Worm (Caenorhabditis elegans) whole organism, L3 larva: ENCODE results near the gene oac-49.

Source experiments
- R02D3.7 ChIP-seq: fragments of 150-350 bp; optimal IDR thresholded peaks from 2 replicates; lab custom pipeline; 2014; ENCODE audit warnings: missing biosample characterization, missing genetic modification characterization
- aly-2 ChIP-seq: fragments of 150-350 bp; optimal IDR thresholded peaks from 2 replicates; lab custom pipeline; 2014; ENCODE audit warnings: missing biosample characterization, missing genetic modification characterization
- ceh-16 ChIP-seq: sonication (generic microtip); optimal IDR thresholded peaks from 2 replicates; lab custom pipeline; 2017; ENCODE audit warnings: missing biosample characterization, missing genetic modification characterization
- ceh-28 ChIP-seq: fragments of 150-350 bp; optimal IDR thresholded peaks from 2 replicates; lab custom pipeline; 2014; ENCODE audit warnings: missing biosample characterization, missing genetic modification reagents, missing genetic modification characterization
- ceh-82 ChIP-seq: fragments of 150-350 bp; optimal IDR thresholded peaks from 2 replicates; lab custom pipeline; 2014; ENCODE audit warnings: missing biosample characterization, missing genetic modification characterization
- egl-27 ChIP-seq: sonication (generic microtip); optimal IDR thresholded peaks from 4 replicates; lab custom pipeline; 2017; ENCODE audit warnings: missing biosample characterization, missing genetic modification reagents, missing genetic modification characterization
- egl-5 ChIP-seq: fragments of 150-350 bp; optimal IDR thresholded peaks from 2 replicates; lab custom pipeline; 2017; ENCODE audit warnings: missing biosample characterization, missing genetic modification reagents, missing genetic modification characterization, inconsistent platforms
- elt-1 ChIP-seq: fragments of 150-350 bp; optimal IDR thresholded peaks from 2 replicates; lab custom pipeline; 2014; ENCODE audit warnings: missing biosample characterization, missing genetic modification characterization
- elt-2 ChIP-seq: sonication (generic microtip); optimal IDR thresholded peaks from 2 replicates; lab custom pipeline; 2016; ENCODE audit warnings: missing genetic modification reagents, mild to moderate bottlenecking, missing genetic modification characterization, missing compliant biosample characterization
- elt-3 ChIP-seq, 3 experiments: fragments of 150-350 bp in 1 of 3; sonication (generic microtip) in 2 of 3; optimal IDR thresholded peaks; 2 replicates in 2 of 3; 4 replicates in 1 of 3; lab custom pipeline; 2014 to 2017; ENCODE audit warnings: missing biosample characterization in 3 of 3, missing genetic modification characterization in 3 of 3
- eor-1 ChIP-seq, 2 experiments: fragments of 150-350 bp; optimal IDR thresholded peaks; 2 replicates each; lab custom pipeline; 2014 to 2018; ENCODE audit warnings: missing biosample characterization in 2 of 2, missing genetic modification characterization in 2 of 2
- fkh-10 ChIP-seq: sonication (generic microtip); optimal IDR thresholded peaks from 2 replicates; lab custom pipeline; 2017; ENCODE audit warnings: missing biosample characterization, missing genetic modification reagents, missing genetic modification characterization
- fkh-2 ChIP-seq: fragments of 150-350 bp; optimal IDR thresholded peaks from 2 replicates; lab custom pipeline; 2014; ENCODE audit warnings: missing biosample characterization, missing genetic modification reagents, missing genetic modification characterization
- fos-1 ChIP-seq: fragments of 150-350 bp; optimal IDR thresholded peaks from 2 replicates; lab custom pipeline; 2014; ENCODE audit warnings: missing biosample characterization, missing genetic modification characterization
- jun-1 ChIP-seq: fragments of 150-350 bp; optimal IDR thresholded peaks from 2 replicates; lab custom pipeline; 2014; ENCODE audit warnings: missing biosample characterization, missing genetic modification reagents, missing genetic modification characterization
- lin-15B ChIP-seq: fragments of 150-350 bp; optimal IDR thresholded peaks from 2 replicates; lab custom pipeline; 2014; ENCODE audit warnings: missing biosample characterization, missing genetic modification characterization
- lsy-12 ChIP-seq: sonication (generic microtip); optimal IDR thresholded peaks from 2 replicates; lab custom pipeline; 2016; ENCODE audit warnings: mild to moderate bottlenecking, missing genetic modification characterization, missing compliant biosample characterization
- nfya-1 ChIP-seq: sonication (generic microtip); optimal IDR thresholded peaks from 2 replicates; lab custom pipeline; 2017; ENCODE audit warnings: missing genetic modification characterization, mild to moderate bottlenecking, missing compliant biosample characterization, antibody characterized with exemption, moderate library complexity; ENCODE audit not compliant: insufficient read depth
- nhr-11 ChIP-seq: fragments of 150-350 bp; optimal IDR thresholded peaks from 2 replicates; lab custom pipeline; 2014; ENCODE audit warnings: missing biosample characterization, missing genetic modification characterization
- nhr-12 ChIP-seq: fragments of 150-350 bp; optimal IDR thresholded peaks from 2 replicates; lab custom pipeline; 2014; ENCODE audit warnings: missing biosample characterization, missing genetic modification characterization
- nhr-237 ChIP-seq: fragments of 150-350 bp; optimal IDR thresholded peaks from 2 replicates; lab custom pipeline; 2014; ENCODE audit warnings: missing biosample characterization, missing genetic modification characterization
- nhr-25 ChIP-seq: sonication (generic microtip); optimal IDR thresholded peaks from 2 replicates; lab custom pipeline; 2017; ENCODE audit warnings: missing biosample characterization, missing genetic modification characterization
- nhr-28 ChIP-seq: fragments of 150-350 bp; optimal IDR thresholded peaks from 2 replicates; lab custom pipeline; 2014; ENCODE audit warnings: missing biosample characterization, missing genetic modification characterization
- nhr-43 ChIP-seq: sonication (generic microtip); optimal IDR thresholded peaks from 2 replicates; lab custom pipeline; 2016; ENCODE audit warnings: mild to moderate bottlenecking, missing genetic modification characterization, missing compliant biosample characterization; ENCODE audit not compliant: poor library complexity, severe bottlenecking
- nhr-76 ChIP-seq: fragments of 150-350 bp; sonication (generic microtip); optimal IDR thresholded peaks from 5 replicates; lab custom pipeline; 2014; ENCODE audit warnings: missing biosample characterization, missing genetic modification characterization
- pha-4 ChIP-seq: fragments of 150-350 bp; optimal IDR thresholded peaks from 2 replicates; lab custom pipeline; 2014; ENCODE audit warnings: missing biosample characterization, missing genetic modification reagents, missing genetic modification characterization
- pqm-1 ChIP-seq: fragments of 150-350 bp; optimal IDR thresholded peaks from 2 replicates; lab custom pipeline; 2017; ENCODE audit warnings: missing biosample characterization, missing genetic modification characterization, inconsistent platforms
- snpc-4 ChIP-seq: fragments of 150-350 bp; optimal IDR thresholded peaks from 2 replicates; lab custom pipeline; 2014; ENCODE audit warnings: missing biosample characterization, missing genetic modification characterization
- tbx-2 ChIP-seq: sonication (generic microtip); optimal IDR thresholded peaks from 2 replicates; lab custom pipeline; 2016; ENCODE audit warnings: mild to moderate bottlenecking, missing genetic modification characterization, missing compliant biosample characterization
- unc-39 ChIP-seq: sonication (generic microtip); optimal IDR thresholded peaks from 4 replicates; lab custom pipeline; 2017; ENCODE audit warnings: missing biosample characterization, missing genetic modification characterization
- unc-62 ChIP-seq: fragments of 150-350 bp; sonication (generic microtip); optimal IDR thresholded peaks from 4 replicates; lab custom pipeline; 2014; ENCODE audit warnings: missing biosample characterization, missing genetic modification reagents, missing genetic modification characterization
- zag-1 ChIP-seq: fragments of 150-350 bp; optimal IDR thresholded peaks from 2 replicates; lab custom pipeline; 2014; ENCODE audit warnings: missing biosample characterization, missing genetic modification characterization
- ztf-11 ChIP-seq: fragments of 150-350 bp; optimal IDR thresholded peaks from 2 replicates; lab custom pipeline; 2014; ENCODE audit warnings: missing biosample characterization, missing genetic modification characterization
- ztf-4 ChIP-seq: fragments of 150-350 bp; optimal IDR thresholded peaks from 2 replicates; lab custom pipeline; 2014; ENCODE audit warnings: missing biosample characterization, missing genetic modification characterization

oac-49 gene

DNA sequence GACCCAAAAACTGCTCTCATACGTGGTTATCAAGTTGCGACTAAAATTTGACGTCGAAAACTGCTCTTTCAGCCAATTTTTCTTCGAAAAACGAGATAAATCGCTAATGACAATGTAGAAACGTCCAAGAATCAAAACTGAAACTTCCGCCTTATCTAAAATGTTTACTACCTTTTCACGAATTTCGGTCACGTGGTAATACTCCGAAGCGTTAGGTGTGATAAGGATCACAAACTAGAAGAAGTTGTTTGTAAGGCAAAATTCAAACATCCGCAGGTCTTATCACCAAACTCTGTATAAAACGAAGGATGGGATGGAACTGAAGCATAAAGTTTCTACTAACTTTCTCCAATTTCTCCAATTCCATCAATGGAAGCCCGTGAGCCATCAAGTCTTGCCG is 12.6 kb downstream of the oac-49 start, which contains the start of gene sqst-3:
Gene sqst-3 (plus strand): TSS at position 370 of the 400 bp plus-strand sequence.
- peak; percentile 53 for TF ChIP-seq elt-2
- TF ChIP-seq unc-62 (GFP tag; lab: Kevin White, UChicago), result no peak

DNA sequence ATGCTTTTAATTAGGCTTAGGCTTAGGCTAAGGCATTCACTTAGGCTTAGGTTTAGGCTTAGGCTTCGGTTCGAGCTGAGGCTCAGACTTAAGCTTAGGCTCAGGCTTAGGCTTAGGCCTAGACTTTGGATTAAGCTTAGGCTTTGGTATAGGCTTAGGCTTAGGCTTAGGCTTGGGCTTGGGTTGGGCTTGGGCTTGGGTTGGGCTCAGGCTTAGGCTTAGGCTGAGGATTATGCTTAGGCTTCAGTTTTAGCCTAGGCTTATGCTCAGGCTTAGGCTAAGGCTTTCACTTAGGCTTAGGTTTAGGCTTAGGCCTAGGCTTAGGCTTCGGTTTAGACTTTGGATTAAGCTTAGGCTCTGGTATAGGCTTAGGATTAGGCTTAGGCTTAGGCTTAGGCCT is 13.4 kb downstream of the oac-49 start:
- TF ChIP-seq ceh-82, result no peak
- no peak for TF ChIP-seq nhr-11 (tag; lab: Kevin White, UChicago)
- no peak for TF ChIP-seq ceh-16 (tag; lab: Kevin White, UChicago)
- no peak for TF ChIP-seq nhr-25 (tag; lab: Kevin White, UChicago)
- no peak for TF ChIP-seq nhr-12 (tag; lab: Kevin White, UChicago)
- TF ChIP-seq, all 47 proteins: peak for 0

- TF ChIP-seq pha-4 (no peak), egl-27 (no peak), fkh-10 (GFP tag; lab: Kevin White, UChicago) (no peak), ceh-16 (tag; lab: Kevin White, UChicago) (no peak), snpc-4 (no peak), R02D3.7 (no peak), fkh-2 (tag; lab: Kevin White, UChicago) (no peak), nhr-76 (tag; lab: Kevin White, UChicago) (no peak), ztf-4 (no peak), nhr-25 (tag; lab: Kevin White, UChicago) (no peak), lsy-12 (tag; lab: Kevin White, UChicago) (no peak), zag-1 (tag; lab: Kevin White, UChicago) (no peak), nhr-237 (no peak), unc-39 (tag; lab: Kevin White, UChicago) (no peak), fos-1 (tag; lab: Kevin White, UChicago) (no peak), elt-3 (tag; optimal IDR thresholded peaks at IDR 0.05; lab: Kevin White, UChicago) (no peak), nfya-1 (tag; lab: Kevin White, UChicago) (no peak), aly-2 (tag; lab: Kevin White, UChicago) (no peak)
Measured at ce11 chrV:19233469-19233868, 15.7 kb downstream of the oac-49 start, which contains the start of gene fbxb-116. fbxb-116 (plus strand) TSS chrV:19233769.

DNA sequence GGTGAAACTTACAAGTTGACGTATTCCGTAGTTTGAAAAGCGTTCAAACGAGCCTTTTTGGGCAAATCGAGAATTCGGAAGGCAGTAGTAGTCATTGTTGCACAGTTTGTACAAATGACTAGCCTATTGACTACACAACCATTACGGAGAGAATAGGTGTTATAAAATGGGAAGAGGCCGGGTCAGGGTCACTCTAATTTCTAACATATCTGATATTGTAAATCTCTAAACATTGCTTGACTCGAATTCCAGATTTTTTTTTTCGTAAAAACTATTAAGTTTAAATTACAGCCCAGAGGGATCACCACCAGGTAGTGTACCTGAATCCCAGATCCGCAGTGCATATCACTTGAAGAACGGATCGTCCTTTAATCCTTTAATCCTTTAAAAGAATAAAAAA is 19.4 kb downstream of the oac-49 start, which contains the start of gene fbxb-2:
Gene fbxb-2 (minus strand): TSS at position 101 of the 400 bp plus-strand sequence.
- TF ChIP-seq unc-39 (tag; lab: Kevin White, UChicago) (no peak), nhr-43 (no peak), nhr-12 (tag; lab: Kevin White, UChicago) (no peak), nfya-1 (tag; lab: Kevin White, UChicago) (no peak), nhr-237 (no peak), aly-2 (tag; lab: Kevin White, UChicago) (no peak), eor-1 (tag; optimal IDR thresholded peaks at IDR 0.05; lab: Kevin White, UChicago) (no peak), pha-4 (no peak), snpc-4 (no peak), ceh-16 (tag; lab: Kevin White, UChicago) (no peak), nhr-25 (tag; lab: Kevin White, UChicago) (no peak), ztf-4 (no peak), jun-1 (tag; lab: Kevin White, UChicago) (no peak), fos-1 (tag; lab: Kevin White, UChicago) (no peak), R02D3.7 (no peak), elt-1 (tag; lab: Kevin White, UChicago) (no peak), egl-27 (no peak), ceh-82 (no peak), egl-5 (tag; lab: Kevin White, UChicago) (no peak)

DNA sequence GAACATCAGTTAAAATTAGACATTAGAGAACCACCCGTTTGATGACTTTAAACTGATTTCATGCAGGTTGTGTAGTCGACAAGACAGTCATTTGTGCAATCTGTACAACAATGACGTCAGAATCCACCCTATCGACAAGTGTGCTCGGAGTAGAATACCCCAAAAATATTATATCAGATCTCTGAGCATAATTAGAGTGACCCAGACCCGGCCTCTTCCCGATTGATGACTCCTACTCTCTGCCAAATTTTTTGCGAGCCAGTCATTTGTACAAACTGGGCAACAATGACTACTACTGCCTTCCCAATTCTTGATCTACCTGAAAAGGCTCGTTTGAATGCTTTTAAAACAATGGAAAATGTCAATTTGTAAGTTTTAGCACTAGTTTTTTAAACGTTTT is 22.4 kb downstream of the oac-49 start, which contains the start of the genes fbxb-115 and fbxb-1:
Gene fbxb-115 (minus strand): TSS at position 101 of the 400 bp plus-strand sequence.
Gene fbxb-1 (plus strand): TSS at position 226 of the 400 bp plus-strand sequence.
- TF ChIP-seq nhr-43 (no peak), nfya-1 (tag; lab: Kevin White, UChicago) (no peak), ztf-11 (no peak), nhr-28 (tag; lab: Kevin White, UChicago) (no peak), unc-62 (GFP tag; lab: Kevin White, UChicago) (no peak), egl-27 (no peak), ceh-28 (no peak), nhr-237 (no peak), lin-15B (tag; lab: Kevin White, UChicago) (no peak), elt-1 (tag; lab: Kevin White, UChicago) (no peak), tbx-2 (tag; lab: Kevin White, UChicago) (no peak), nhr-12 (tag; lab: Kevin White, UChicago) (no peak), pqm-1 (no peak), egl-5 (tag; lab: Kevin White, UChicago) (no peak), R02D3.7 (no peak)
- TF ChIP-seq, all 47 proteins: peak for 0
